Worm (Caenorhabditis elegans) whole organism, young adult: ENCODE measurements around the gene R02F11.1.

ENCODE experiments used
- B0035.1 ChIP-seq: sonication (generic microtip); optimal IDR thresholded peaks from 2 replicates; lab custom pipeline; 2016; ENCODE audit warnings: missing genetic modification characterization, mild to moderate bottlenecking, missing compliant biosample characterization, missing genotype, missing genetic modification reagents
- B0261.1 ChIP-seq: sonication (generic microtip); optimal IDR thresholded peaks from 2 replicates; lab custom pipeline; 2016; ENCODE audit warnings: mild to moderate bottlenecking, missing genetic modification characterization, moderate library complexity, missing compliant biosample characterization
- C06A6.2 ChIP-seq: fragments of 200-800 bp; sonication (Bioruptor generic); conservative IDR thresholded peaks from 2 replicates; pipeline ENCODE4 v1.3.6; 2022; ENCODE audit warnings: missing genetic modification characterization, missing compliant biosample characterization
- F10E7.11 ChIP-seq: sonication (generic microtip); optimal IDR thresholded peaks from 2 replicates; lab custom pipeline; 2017; ENCODE audit warnings: mild to moderate bottlenecking, missing genetic modification characterization, moderate library complexity, missing compliant biosample characterization
- F22D6.2 ChIP-seq: sonication (generic microtip); optimal IDR thresholded peaks from 2 replicates; lab custom pipeline; 2016; ENCODE audit warnings: mild to moderate bottlenecking, missing genetic modification characterization, missing compliant biosample characterization
- F37B4.10 ChIP-seq: fragments of 200-800 bp; sonication (Bioruptor generic); IDR thresholded peaks from 2 replicates; pipeline ENCODE4 v1.3.6; 2022; ENCODE audit warnings: missing genetic modification characterization, missing compliant biosample characterization
- F49E8.2 ChIP-seq: sonication (generic microtip); optimal IDR thresholded peaks from 3 replicates; lab custom pipeline; 2017; ENCODE audit warnings: missing genetic modification characterization, mild to moderate bottlenecking, missing compliant biosample characterization, antibody characterized with exemption, moderate library complexity; ENCODE audit not compliant: insufficient read depth
- F57C9.4 ChIP-seq: sonication (generic microtip); optimal IDR thresholded peaks from 2 replicates; lab custom pipeline; 2017; ENCODE audit warnings: mild to moderate bottlenecking, missing genetic modification characterization, missing compliant biosample characterization
- Y53F4B.3 ChIP-seq: fragments of 200-800 bp; sonication (Bioruptor generic); IDR thresholded peaks from 2 replicates; pipeline ENCODE4 v1.3.6; 2022; ENCODE audit warnings: missing genetic modification reagents, missing genetic modification characterization, missing compliant biosample characterization
- Y53G8AR.9 ChIP-seq: fragments of 200-800 bp; sonication (Bioruptor generic); conservative IDR thresholded peaks from 2 replicates; pipeline ENCODE4 v1.3.6; 2022; ENCODE audit warnings: missing genetic modification reagents, missing genetic modification characterization, missing compliant biosample characterization
- Y56A3A.18 ChIP-seq: fragments of 200-800 bp; sonication (Bioruptor generic); IDR thresholded peaks from 2 replicates; pipeline ENCODE4 v1.3.6; 2022; ENCODE audit warnings: missing genetic modification reagents, missing genetic modification characterization, missing compliant biosample characterization
- Y95B8A.8 ChIP-seq: fragments of 200-800 bp; sonication (Bioruptor generic); IDR thresholded peaks from 2 replicates; pipeline ENCODE4 v1.3.6; 2022; ENCODE audit warnings: missing genetic modification reagents, missing genetic modification characterization, missing compliant biosample characterization
- atf-7 ChIP-seq: sonication (generic microtip); optimal IDR thresholded peaks from 2 replicates; lab custom pipeline; 2017; ENCODE audit warnings: mild to moderate bottlenecking, missing genetic modification characterization, missing compliant biosample characterization
- athp-1 ChIP-seq: sonication (generic microtip); optimal IDR thresholded peaks from 2 replicates; lab custom pipeline; 2017; ENCODE audit warnings: mild to moderate bottlenecking, missing genetic modification characterization, missing compliant biosample characterization
- attf-5 ChIP-seq: fragments of 200-800 bp; sonication (Bioruptor generic); optimal IDR thresholded peaks from 2 replicates; lab custom pipeline; 2018; ENCODE audit warnings: mild to moderate bottlenecking, missing genetic modification characterization, missing compliant biosample characterization
- ccch-3 ChIP-seq: fragments of 200-800 bp; sonication (Bioruptor generic); optimal IDR thresholded peaks from 2 replicates; lab custom pipeline; 2018; ENCODE audit warnings: mild to moderate bottlenecking, missing genetic modification characterization, missing compliant biosample characterization
- cebp-1 ChIP-seq, 2 experiments: fragments of 200-800 bp in 1 of 2; sonication (Bioruptor generic) in 1 of 2; sonication (generic microtip) in 1 of 2; IDR thresholded peaks in 1 of 2; optimal IDR thresholded peaks in 1 of 2; 2 replicates each; pipeline versions ENCODE4 v1.3.6 to Lab custom; 2017 to 2022; ENCODE audit warnings: missing compliant biosample characterization in 2 of 2, missing genetic modification characterization in 2 of 2, mild to moderate bottlenecking in 1 of 2, missing genetic modification reagents in 1 of 2, moderate library complexity in 1 of 2
- cebp-2 ChIP-seq: fragments of 200-800 bp; sonication (Bioruptor generic); IDR thresholded peaks from 2 replicates; pipeline ENCODE4 v1.3.6; 2022; ENCODE audit warnings: missing genetic modification characterization, missing compliant biosample characterization
- ceh-40 ChIP-seq: fragments of 200-800 bp; sonication (Bioruptor generic); IDR thresholded peaks from 2 replicates; pipeline ENCODE4 v1.3.6; 2022; ENCODE audit warnings: missing genetic modification characterization, missing compliant biosample characterization
- ceh-79 ChIP-seq: sonication (generic microtip); optimal IDR thresholded peaks from 2 replicates; lab custom pipeline; 2017; ENCODE audit warnings: mild to moderate bottlenecking, missing genetic modification characterization, missing compliant biosample characterization
- die-1 ChIP-seq: sonication (generic microtip); optimal IDR thresholded peaks from 2 replicates; lab custom pipeline; 2016; ENCODE audit warnings: missing genotype, mild to moderate bottlenecking, missing genetic modification characterization, missing compliant biosample characterization
- dpl-1 ChIP-seq: fragments of 150-350 bp; optimal IDR thresholded peaks from 2 replicates; lab custom pipeline; 2014; ENCODE audit warnings: missing biosample characterization, missing genetic modification reagents, missing genetic modification characterization
- egl-44 ChIP-seq: fragments of 200-800 bp; sonication (Bioruptor generic); IDR thresholded peaks from 2 replicates; pipeline ENCODE4 v1.3.6; 2022; ENCODE audit warnings: missing genetic modification reagents, missing genetic modification characterization, missing compliant biosample characterization
- hmg-1.2 ChIP-seq: fragments of 200-800 bp; sonication (Bioruptor generic); IDR thresholded peaks from 2 replicates; pipeline ENCODE4 v1.3.6; 2022; ENCODE audit warnings: missing genetic modification reagents, missing genetic modification characterization, missing compliant biosample characterization
- lag-1 ChIP-seq: fragments of 200-800 bp; sonication (Bioruptor generic); IDR thresholded peaks from 2 replicates; pipeline ENCODE4 v1.3.6; 2022; ENCODE audit warnings: missing genetic modification reagents, missing genetic modification characterization, missing compliant biosample characterization
- let-526 ChIP-seq: fragments of 200-800 bp; sonication (Bioruptor generic); IDR thresholded peaks from 2 replicates; pipeline ENCODE4 v1.3.6; 2022; ENCODE audit warnings: missing genetic modification reagents, missing genetic modification characterization, missing compliant biosample characterization
- let-607 ChIP-seq, 2 experiments: fragments of 200-800 bp in 1 of 2; sonication (Bioruptor generic) in 1 of 2; sonication (generic microtip) in 1 of 2; optimal IDR thresholded peaks; 2 replicates each; lab custom pipeline; 2016 to 2018; ENCODE audit warnings: mild to moderate bottlenecking in 2 of 2, missing compliant biosample characterization in 2 of 2, missing genetic modification characterization in 2 of 2, moderate library complexity in 2 of 2, missing genotype in 1 of 2
- lin-35 ChIP-seq, 3 experiments: fragments of 150-350 bp in 2 of 3; sonication (generic microtip) in 1 of 3; optimal IDR thresholded peaks; 2 replicates each; lab custom pipeline; 2014 to 2018; ENCODE audit warnings: missing biosample characterization in 3 of 3, missing genetic modification characterization in 3 of 3, missing genetic modification reagents in 3 of 3
- lin-40 ChIP-seq: sonication (generic microtip); optimal IDR thresholded peaks from 2 replicates; lab custom pipeline; 2016; ENCODE audit warnings: missing genetic modification characterization, mild to moderate bottlenecking, missing compliant biosample characterization, missing genotype, missing genetic modification reagents
- lin-54 ChIP-seq: fragments of 200-800 bp; sonication (Bioruptor generic); optimal IDR thresholded peaks from 2 replicates; lab custom pipeline; 2018; ENCODE audit warnings: mild to moderate bottlenecking, missing genetic modification characterization, missing compliant biosample characterization
- lsl-1 ChIP-seq: fragments of 200-800 bp; sonication (Bioruptor generic); optimal IDR thresholded peaks from 2 replicates; lab custom pipeline; 2018; ENCODE audit warnings: mild to moderate bottlenecking, missing genetic modification characterization, moderate library complexity, missing compliant biosample characterization
- madf-10 ChIP-seq: sonication (generic microtip); optimal IDR thresholded peaks from 2 replicates; lab custom pipeline; 2016; ENCODE audit warnings: mild to moderate bottlenecking, missing genetic modification characterization, missing compliant biosample characterization
- madf-3 ChIP-seq: fragments of 200-800 bp; sonication (Bioruptor generic); IDR thresholded peaks from 2 replicates; pipeline ENCODE4 v1.3.6; 2022; ENCODE audit warnings: missing genetic modification reagents, missing genetic modification characterization, missing compliant biosample characterization
- mel-28 ChIP-seq: sonication (generic microtip); optimal IDR thresholded peaks from 2 replicates; lab custom pipeline; 2016; ENCODE audit warnings: borderline replicate concordance, mild to moderate bottlenecking, missing genetic modification characterization, missing compliant biosample characterization
- mes-4 ChIP-seq: sonication (generic microtip); optimal IDR thresholded peaks from 2 replicates; lab custom pipeline; 2016; ENCODE audit warnings: missing genotype, missing genetic modification characterization, missing compliant biosample characterization
- nfya-2 ChIP-seq: fragments of 200-800 bp; sonication (Bioruptor generic); IDR thresholded peaks from 2 replicates; pipeline ENCODE4 v1.3.6; 2022; ENCODE audit warnings: missing genetic modification reagents, missing genetic modification characterization, missing compliant biosample characterization
- nhr-80 ChIP-seq: sonication (generic microtip); optimal IDR thresholded peaks from 2 replicates; lab custom pipeline; 2016; ENCODE audit warnings: missing genetic modification characterization, missing compliant biosample characterization
- rcor-1 ChIP-seq: fragments of 200-800 bp; sonication (Bioruptor generic); IDR thresholded peaks from 2 replicates; pipeline ENCODE4 v1.3.6; 2022; ENCODE audit warnings: missing genetic modification reagents, missing genetic modification characterization, missing compliant biosample characterization
- repo-1 ChIP-seq: sonication (generic microtip); optimal IDR thresholded peaks from 2 replicates; lab custom pipeline; 2017; ENCODE audit warnings: mild to moderate bottlenecking, missing genetic modification characterization, missing compliant biosample characterization
- sea-2 ChIP-seq: fragments of 200-800 bp; sonication (Bioruptor generic); IDR thresholded peaks from 2 replicates; pipeline ENCODE4 v1.3.6; 2022; ENCODE audit warnings: missing genetic modification characterization, missing compliant biosample characterization
- somi-1 ChIP-seq: fragments of 200-800 bp; sonication (Bioruptor generic); optimal IDR thresholded peaks from 2 replicates; lab custom pipeline; 2018; ENCODE audit warnings: mild to moderate bottlenecking, missing genetic modification characterization, missing compliant biosample characterization
- sptf-2 ChIP-seq: fragments of 200-800 bp; sonication (Bioruptor generic); optimal IDR thresholded peaks from 2 replicates; lab custom pipeline; 2018; ENCODE audit warnings: mild to moderate bottlenecking, missing genetic modification characterization, missing compliant biosample characterization
- tlf-1 ChIP-seq: fragments of 200-800 bp; sonication (Bioruptor generic); optimal IDR thresholded peaks from 2 replicates; lab custom pipeline; 2018; ENCODE audit warnings: mild to moderate bottlenecking, missing genetic modification characterization, missing compliant biosample characterization
- unc-62 ChIP-seq: fragments of 150-350 bp; optimal IDR thresholded peaks from 2 replicates; lab custom pipeline; 2014; ENCODE audit warnings: missing biosample characterization, missing genetic modification reagents, missing genetic modification characterization
- zim-3 ChIP-seq: sonication (generic microtip); optimal IDR thresholded peaks from 2 replicates; lab custom pipeline; 2017; ENCODE audit warnings: mild to moderate bottlenecking, missing genetic modification characterization, moderate library complexity, missing compliant biosample characterization
- ztf-22 ChIP-seq: fragments of 200-800 bp; sonication (Bioruptor generic); optimal IDR thresholded peaks from 2 replicates; lab custom pipeline; 2018; ENCODE audit warnings: mild to moderate bottlenecking, missing genetic modification characterization, moderate library complexity, missing compliant biosample characterization
- ztf-25 ChIP-seq: fragments of 200-800 bp; sonication (Bioruptor generic); IDR thresholded peaks from 2 replicates; pipeline ENCODE4 v1.3.6; 2022; ENCODE audit warnings: missing genetic modification reagents, missing genetic modification characterization, missing compliant biosample characterization

Gene R02F11.1

ce11 chrV:4755308-4756029 is 45.4 kb upstream of the R02F11.1 start, which contains the start of gene pgl-3:
TSS of gene pgl-3 (plus strand) at chrV:4755979.
- TF ChIP-seq let-607 (tag; optimal IDR thresholded peaks at IDR 0.05; lab: Kevin White, UChicago) (no peak), attf-5 (GFP tag; lab: Kevin White, UChicago) (no peak), B0035.1 (tag; lab: Kevin White, UChicago) (no peak), ztf-25 (GFP tag; lab: Robert Waterston, UW) (no peak), atf-7 (tag; lab: Kevin White, UChicago) (no peak), athp-1 (no peak), ccch-3 (no peak), F10E7.11 (tag; lab: Kevin White, UChicago) (no peak), nfya-2 (GFP tag; lab: Robert Waterston, UW) (no peak), madf-3 (GFP tag; lab: Robert Waterston, UW) (peak; percentile 77; the same call in 1 of the 2 replicates), lsl-1 (GFP tag; lab: Kevin White, UChicago) (peak; percentile 41), hmg-1.2 (GFP tag; lab: Robert Waterston, UW) (peak; percentile 34), sea-2 (GFP tag; lab: Robert Waterston, UW) (no peak), repo-1 (tag; lab: Kevin White, UChicago) (no peak), lin-54 (peak; percentile 52), B0261.1 (tag; lab: Kevin White, UChicago) (no peak), Y53G8AR.9 (peak; percentile 76; the same call in 1 of the 2 replicates), C06A6.2 (GFP tag; lab: Robert Waterston, UW) (no peak), sptf-2 (GFP tag; lab: Kevin White, UChicago) (no peak), somi-1 (no peak), lin-40 (tag; lab: Kevin White, UChicago) (no peak), nhr-80 (tag; lab: Kevin White, UChicago) (no peak), F37B4.10 (GFP tag; lab: Robert Waterston, UW) (0 out of 2 replicates have a peak, but pooled peaks have one; percentile 19), mes-4 (no peak), cebp-2 (GFP tag; lab: Robert Waterston, UW) (no peak), let-526 (GFP tag; lab: Robert Waterston, UW) (no peak), cebp-1 (GFP tag; IDR thresholded peaks at IDR 0.05; lab: Robert Waterston, UW) (no peak), cebp-1 (tag; optimal IDR thresholded peaks at IDR 0.05; lab: Kevin White, UChicago) (peak; percentile 31), mel-28 (tag; lab: Kevin White, UChicago) (no peak), egl-44 (GFP tag; lab: Robert Waterston, UW) (0 out of 2 replicates have a peak, but pooled peaks have one; percentile 54), F22D6.2 (tag; lab: Kevin White, UChicago) (no peak), ceh-79 (tag; lab: Kevin White, UChicago) (no peak), Y56A3A.18 (GFP tag; lab: Robert Waterston, UW) (peak; percentile 42; the same call in 1 of the 2 replicates), rcor-1 (GFP tag; lab: Robert Waterston, UW) (no peak; the same call in 1 of the 2 replicates), lag-1 (no peak), die-1 (tag; lab: Kevin White, UChicago) (no peak), tlf-1 (GFP tag; lab: Kevin White, UChicago) (peak; percentile 48), zim-3 (tag; lab: Kevin White, UChicago) (no peak), ceh-40 (GFP tag; lab: Robert Waterston, UW) (no peak), F49E8.2 (tag; lab: Kevin White, UChicago) (peak; percentile 56), Y53F4B.3 (no peak), F57C9.4 (no peak), lin-35 (GFP tag; optimal IDR thresholded peaks at IDR 0.05; lab: Kevin White, UChicago) (no peak), ztf-22 (GFP tag; lab: Kevin White, UChicago) (no peak), dpl-1 (GFP tag; lab: Kevin White, UChicago) (peak; percentile 22), unc-62 (GFP tag; lab: Kevin White, UChicago) (no peak), madf-10 (tag; lab: Kevin White, UChicago) (no peak), Y95B8A.8 (GFP tag; lab: Robert Waterston, UW) (peak; percentile 90; the same call in 1 of the 2 replicates)
